Worm (Caenorhabditis elegans): Measurements from ENCODE around the gene nca-2.
A peak's percentile ranks its signal among the peaks of the same experiment; 100 is the strongest.

nca-2 gene

DNA sequence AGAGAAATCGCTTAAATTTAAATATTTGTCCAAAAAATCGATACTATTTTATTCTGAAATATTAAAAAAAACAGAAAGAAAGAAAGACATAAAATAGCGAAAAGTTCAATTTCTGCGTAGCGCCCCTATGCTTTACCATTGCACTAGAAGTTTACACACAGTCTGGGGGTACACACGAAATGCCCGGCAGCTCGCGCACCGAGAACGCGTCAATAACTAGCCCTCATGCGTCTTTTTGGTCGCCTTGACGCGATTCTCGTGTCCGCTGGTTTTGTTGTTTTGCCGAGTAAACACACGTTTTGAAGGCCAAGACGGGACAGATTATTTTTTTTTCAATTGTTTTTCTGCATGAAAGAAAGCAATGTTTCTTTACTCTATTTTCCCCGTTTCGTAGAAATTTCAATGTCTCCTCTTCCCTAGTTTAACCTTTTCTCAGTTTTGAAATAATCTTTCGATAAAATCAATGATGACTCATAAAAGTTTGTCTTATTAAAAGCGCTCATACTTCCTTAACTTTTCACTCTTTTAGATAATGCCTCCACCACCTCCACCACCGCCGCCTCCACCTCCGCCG, 52.8 kb downstream of the nca-2 start, which contains the start of gene wip-1 (continued):
- TF ChIP-seq egl-44 (GFP tag; IDR thresholded peaks at IDR 0.05) (peak; percentile 96), nfyb-1 (GFP tag; IDR thresholded peaks at IDR 0.05) (peak; percentile 98), atf-7 (tag; optimal IDR thresholded peaks at IDR 0.05) (peak; percentile 92), T07F8.4 (tag; optimal IDR thresholded peaks at IDR 0.05) (peak; percentile 88), lsy-27 (tag; optimal IDR thresholded peaks at IDR 0.05; ENCODE audit: borderline replicate concordance, insufficient read depth) (peak; percentile 81), cebp-1 (GFP tag; IDR thresholded peaks at IDR 0.05) (peak; percentile 90), cebp-1 (tag; optimal IDR thresholded peaks at IDR 0.05) (peak; percentile 97), ceh-91 (GFP tag; IDR thresholded peaks at IDR 0.05) (peak; percentile 93), F33H1.4 (GFP tag; IDR thresholded peaks at IDR 0.05) (peak; percentile 92), madf-8 (GFP tag; conservative IDR thresholded peaks at IDR 0.05) (peak; percentile 89), F23B12.7 (tag; optimal IDR thresholded peaks at IDR 0.05; ENCODE audit: insufficient read depth) (peak; percentile 98), attf-6 (GFP tag; IDR thresholded peaks at IDR 0.05) (peak; percentile 83)

DNA sequence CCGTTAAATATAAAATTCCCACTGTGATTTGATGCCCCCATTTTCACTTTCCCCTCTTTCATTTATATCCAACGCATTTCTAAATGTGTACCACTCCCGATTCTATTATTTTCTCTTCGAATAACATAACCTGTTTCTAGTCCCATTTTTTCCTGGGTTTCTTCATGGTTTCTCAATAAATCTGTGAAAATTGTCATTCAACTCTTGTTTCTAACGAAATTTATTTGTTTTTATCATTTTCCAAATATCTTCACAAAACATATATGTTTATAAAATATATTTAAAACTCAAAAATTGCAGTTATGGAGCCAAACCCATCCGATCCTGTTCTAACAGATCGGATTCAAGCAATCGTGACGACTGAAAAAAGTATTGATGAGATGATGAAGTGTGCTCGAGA, 55.6 kb downstream of the nca-2 start, which contains the start of gene mdt-11:
Gene mdt-11 (plus strand): TSS at position 301 of the 400 bp plus-strand sequence.
- TF ChIP-seq cebp-1 (GFP tag; IDR thresholded peaks at IDR 0.05) (no peak), cebp-1 (tag; optimal IDR thresholded peaks at IDR 0.05) (no peak), ceh-79 (tag; optimal IDR thresholded peaks at IDR 0.05) (no peak), aptf-2 (GFP tag; conservative IDR thresholded peaks at IDR 0.05) (no peak), F23B12.7 (tag; optimal IDR thresholded peaks at IDR 0.05; ENCODE audit: insufficient read depth) (no peak), ztf-25 (GFP tag; IDR thresholded peaks at IDR 0.05) (no peak), F39B2.1 (GFP tag; IDR thresholded peaks at IDR 0.05) (no peak), F55B11.4 (tag; optimal IDR thresholded peaks at IDR 0.05; ENCODE audit: borderline replicate concordance, insufficient read depth) (no peak), Y79H2A.3 (GFP tag; conservative IDR thresholded peaks at IDR 0.05) (no peak), T07F8.4 (tag; optimal IDR thresholded peaks at IDR 0.05) (no peak), lsl-1 (GFP tag; optimal IDR thresholded peaks at IDR 0.05) (no peak)

DNA sequence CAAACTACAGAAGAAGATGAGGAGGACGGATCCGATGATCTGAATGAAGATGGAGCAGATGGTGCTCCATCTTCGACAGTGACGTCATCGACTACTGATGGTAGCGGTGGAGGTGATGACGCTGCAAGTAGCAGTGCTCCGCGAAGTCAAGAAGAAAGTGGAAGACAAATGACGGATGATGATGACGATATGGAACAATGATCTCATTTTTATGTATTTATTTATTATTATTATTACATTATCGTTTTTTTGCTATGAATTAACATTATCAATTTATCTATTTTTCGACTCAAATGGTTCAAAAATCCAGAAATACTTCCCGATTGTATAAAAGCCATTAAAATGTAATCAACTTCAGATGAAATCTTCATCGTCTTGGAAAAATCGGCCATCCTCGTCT, 56.3 kb downstream of the nca-2 start, which contains the start of gene R144.3:
Gene R144.3 (plus strand): TSS at position 301 of the 400 bp plus-strand sequence.
- no peak for TF ChIP-seq madf-6 (GFP tag; IDR thresholded peaks at IDR 0.05)
- no peak for TF ChIP-seq zfh-2 (GFP tag; conservative IDR thresholded peaks at IDR 0.05)
- no peak for TF ChIP-seq nfya-2 (GFP tag; IDR thresholded peaks at IDR 0.05)
- TF ChIP-seq F55B11.4 (tag; optimal IDR thresholded peaks at IDR 0.05; ENCODE audit: borderline replicate concordance, insufficient read depth), result no peak
- no peak for TF ChIP-seq ama-1 (optimal IDR thresholded peaks at IDR 0.05)
- TF ChIP-seq ama-1 (GFP tag; optimal IDR thresholded peaks at IDR 0.05), result no peak
- TF ChIP-seq C06A6.2 (GFP tag; conservative IDR thresholded peaks at IDR 0.05), result no peak
- no peak for TF ChIP-seq tbp1 (GFP tag; optimal IDR thresholded peaks at IDR 0.05)

DNA sequence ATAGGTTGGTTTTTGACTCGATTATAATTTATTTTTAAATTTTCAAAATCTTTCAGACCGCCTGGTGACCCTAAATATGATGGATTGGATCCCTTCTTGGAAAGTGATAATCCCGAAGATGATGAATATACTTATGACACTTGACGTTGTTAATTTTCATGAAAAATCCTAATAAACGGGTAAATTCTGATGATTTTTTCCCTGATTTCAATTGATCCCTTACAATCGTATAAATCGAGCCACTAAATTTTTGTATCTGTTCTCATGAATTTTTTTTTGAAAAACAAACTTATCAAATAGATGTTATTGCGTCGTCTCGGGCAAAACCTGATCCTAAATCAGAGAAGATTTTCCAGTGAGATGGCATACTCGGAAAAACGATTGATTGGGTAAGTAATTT, 57.6 kb downstream of the nca-2 start, which contains the start of gene R144.13:
Gene R144.13 (plus strand): TSS at position 301 of the 400 bp plus-strand sequence.
- TF ChIP-seq mxl-1 (tag; optimal IDR thresholded peaks at IDR 0.05) (no peak), ceh-100 (GFP tag; IDR thresholded peaks at IDR 0.05) (no peak), Y56A3A.18 (GFP tag; IDR thresholded peaks at IDR 0.05) (no peak), rcor-1 (GFP tag; IDR thresholded peaks at IDR 0.05) (no peak), hlh-12 (tag; optimal IDR thresholded peaks at IDR 0.05) (no peak), unc-62 (GFP tag; optimal IDR thresholded peaks at IDR 0.05) (no peak), snpc-4 (GFP tag; optimal IDR thresholded peaks at IDR 0.05) (no peak), snpc-4 (tag; optimal IDR thresholded peaks at IDR 0.05) (no peak), attf-6 (GFP tag; IDR thresholded peaks at IDR 0.05) (no peak), ztf-22 (GFP tag; optimal IDR thresholded peaks at IDR 0.05) (no peak), ama-1 (optimal IDR thresholded peaks at IDR 0.05) (no peak), ama-1 (GFP tag; optimal IDR thresholded peaks at IDR 0.05) (no peak), F57A8.1 (GFP tag; optimal IDR thresholded peaks at IDR 0.05) (no peak), egrh-3 (GFP tag; IDR thresholded peaks at IDR 0.05) (no peak), pha-4 (tag; optimal IDR thresholded peaks at IDR 0.05) (no peak), F10E7.11 (tag; optimal IDR thresholded peaks at IDR 0.05) (no peak)
